Fruit fly (Drosophila melanogaster) S2 (cell line): ENCODE results near the gene CG6006.

ENCODE experiments used
- CG8478 ChIP-seq: fragments of >200 bp; optimal IDR thresholded peaks from 2 replicates; lab custom pipeline; 2018
- CTCF ChIP-seq, 2 experiments: fragments of >200 bp; optimal IDR thresholded peaks; 2 replicates each; lab custom pipeline; 2018

dm6 chr3R:16190183-16190763 is 35.5 kb downstream of the CG6006 start:
- no peak for TF ChIP-seq CG8478 (lab: Kevin White, UChicago)
- no peak for TF ChIP-seq CTCF (optimal IDR thresholded peaks at IDR 0.05; lab: Kevin White, UChicago)
